Fruit fly (Drosophila melanogaster) whole organism, pupa: ENCODE measurements around the gene NT1.
A peak's percentile ranks its signal among the peaks of the same experiment; 100 is the strongest.

Experiments
- CG10348 ChIP-seq: fragments of 200-800 bp; sonication (Bioruptor generic); IDR thresholded peaks from 2 replicates; pipeline ENCODE4 v1.3.6; 2022; ENCODE audit warnings: missing biosample characterization, missing genetic modification characterization
- CG12605 ChIP-seq: fragments of 200-800 bp; sonication (Bioruptor generic); IDR thresholded peaks from 2 replicates; pipeline ENCODE4 v1.3.6; 2022; ENCODE audit warnings: missing biosample characterization, missing genetic modification characterization
- CG13204 ChIP-seq: fragments of 200-800 bp; sonication (Bioruptor generic); optimal IDR thresholded peaks from 2 replicates; lab custom pipeline; 2018; ENCODE audit warnings: missing biosample characterization, mild to moderate bottlenecking, missing genetic modification characterization, moderate library complexity
- CG14655 ChIP-seq: fragments of 200-800 bp; sonication (Bioruptor generic); optimal IDR thresholded peaks from 3 replicates; lab custom pipeline; 2017; ENCODE audit warnings: mild to moderate bottlenecking, missing biosample characterization, missing genetic modification reagents, missing genetic modification characterization
- CG15710 ChIP-seq: fragments of 200-800 bp; sonication (Bioruptor generic); optimal IDR thresholded peaks from 2 replicates; lab custom pipeline; 2018; ENCODE audit warnings: missing biosample characterization, mild to moderate bottlenecking, missing genetic modification characterization, moderate library complexity
- CG17806 ChIP-seq: fragments of 200-800 bp; sonication (Bioruptor generic); optimal IDR thresholded peaks from 2 replicates; lab custom pipeline; 2018; ENCODE audit warnings: missing biosample characterization, mild to moderate bottlenecking, missing genetic modification characterization, moderate library complexity
- CG32121 ChIP-seq: fragments of 200-800 bp; sonication (Bioruptor generic); IDR thresholded peaks from 2 replicates; pipeline ENCODE4 v1.3.6; 2022; ENCODE audit warnings: missing biosample characterization, missing genetic modification characterization
- CG34367 ChIP-seq: fragments of 200-800 bp; sonication (Bioruptor generic); optimal IDR thresholded peaks from 2 replicates; lab custom pipeline; 2018; ENCODE audit warnings: missing biosample characterization, mild to moderate bottlenecking, missing genetic modification characterization
- CG4496 ChIP-seq: fragments of 200-800 bp; sonication (Bioruptor generic); IDR thresholded peaks from 3 replicates; pipeline ENCODE4 v1.3.6; 2022; ENCODE audit warnings: missing biosample characterization, missing genetic modification characterization
- CG8159 ChIP-seq: fragments of 200-800 bp; sonication (Bioruptor generic); optimal IDR thresholded peaks from 3 replicates; lab custom pipeline; 2018; ENCODE audit warnings: missing biosample characterization, mild to moderate bottlenecking, missing genetic modification characterization, moderate library complexity
- CG8301 ChIP-seq: fragments of 200-800 bp; sonication (Bioruptor generic); optimal IDR thresholded peaks from 2 replicates; lab custom pipeline; 2018; ENCODE audit warnings: missing biosample characterization, mild to moderate bottlenecking, missing genetic modification characterization
- CG9948 ChIP-seq: fragments of 200-800 bp; sonication (Bioruptor generic); optimal IDR thresholded peaks from 2 replicates; lab custom pipeline; 2018; ENCODE audit warnings: missing biosample characterization, mild to moderate bottlenecking, missing genetic modification characterization, moderate library complexity
- D1 ChIP-seq: fragments of 200-800 bp; sonication (Bioruptor generic); optimal IDR thresholded peaks from 2 replicates; lab custom pipeline; 2018; ENCODE audit warnings: missing biosample characterization, mild to moderate bottlenecking, missing genetic modification characterization, moderate library complexity
- EcR ChIP-seq: fragments of 200-800 bp; sonication (Bioruptor generic); optimal IDR thresholded peaks from 3 replicates; lab custom pipeline; 2019; ENCODE audit warnings: missing biosample characterization, missing genetic modification characterization, mild to moderate bottlenecking, moderate library complexity, missing genetic modification reagents
- Ets98B ChIP-seq: fragments of 200-800 bp; sonication (Bioruptor generic); IDR thresholded peaks from 2 replicates; pipeline ENCODE4 v1.3.6; 2022; ENCODE audit warnings: missing biosample characterization, missing genetic modification characterization
- Pif1A ChIP-seq: fragments of 200-800 bp; sonication (Bioruptor generic); optimal IDR thresholded peaks from 3 replicates; lab custom pipeline; 2016; ENCODE audit warnings: missing biosample characterization, missing genetic modification characterization
- Pif1B ChIP-seq: fragments of 200-800 bp; sonication (Bioruptor generic); optimal IDR thresholded peaks from 3 replicates; lab custom pipeline; 2016; ENCODE audit warnings: missing biosample characterization, missing genetic modification characterization
- Snoo ChIP-seq: fragments of 200-800 bp; sonication (Bioruptor generic); optimal IDR thresholded peaks from 3 replicates; lab custom pipeline; 2017; ENCODE audit warnings: missing biosample characterization, mild to moderate bottlenecking, missing genetic modification characterization, inconsistent platforms
- fd96Ca ChIP-seq: fragments of 200-800 bp; sonication (Bioruptor generic); IDR thresholded peaks from 3 replicates; pipeline ENCODE4 v1.3.6; 2022; ENCODE audit warnings: missing biosample characterization, missing genetic modification characterization
- gl ChIP-seq: fragments of 200-800 bp; sonication (Bioruptor generic); optimal IDR thresholded peaks from 2 replicates; lab custom pipeline; 2018; ENCODE audit warnings: missing biosample characterization, mild to moderate bottlenecking, missing genetic modification characterization
- rn ChIP-seq: fragments of 200-800 bp; sonication (Bioruptor generic); IDR thresholded peaks from 2 replicates; pipeline ENCODE4 v1.3.6; 2022; ENCODE audit warnings: missing biosample characterization, missing genetic modification characterization

NT1 gene

dm6 chr3L:4532841-4533619, 24.8 kb upstream of the NT1 start, which contains the start of gene CG11353:
TSS of gene CG11353 (plus strand) at chr3L:4533170.
- no peak for TF ChIP-seq CG14655
- TF ChIP-seq fd96Ca = no peak
- no peak for TF ChIP-seq gl (tag; lab: Kevin White, UChicago)
- no peak for TF ChIP-seq CG8301 (tag; lab: Kevin White, UChicago)
- TF ChIP-seq Pif1A (GFP tag; lab: Kevin White, UChicago) = no peak
- TF ChIP-seq rn (GFP tag; lab: Robert Waterston, UW) = no peak
- no peak for TF ChIP-seq D1 (tag; lab: Kevin White, UChicago)
- TF ChIP-seq EcR (GFP tag; lab: Kevin White, UChicago) = no peak
- no peak for TF ChIP-seq CG17806 (tag; lab: Kevin White, UChicago)
- TF ChIP-seq CG15710 (tag; lab: Kevin White, UChicago) = no peak
- no peak for TF ChIP-seq CG8159 (tag; lab: Kevin White, UChicago)
- no peak for TF ChIP-seq CG10348 (GFP tag; lab: Robert Waterston, UW)
- no peak for TF ChIP-seq CG4496 (GFP tag; lab: Robert Waterston, UW)
- TF ChIP-seq, all 21 proteins: peak for 0

dm6 chr3L:4531941-4532478, 23.8 kb upstream of the NT1 start, which contains the start of gene Tie:
TSS of gene Tie (minus strand) at chr3L:4532145.
- TF ChIP-seq CG17806 (tag; lab: Kevin White, UChicago) = no peak
- no peak for TF ChIP-seq CG32121 (GFP tag; lab: Robert Waterston, UW)
- TF ChIP-seq CG34367 (tag; lab: Kevin White, UChicago) = no peak
- no peak for TF ChIP-seq CG8159 (tag; lab: Kevin White, UChicago)
- peak; percentile 51; the same call in 2 of the 3 replicates for TF ChIP-seq CG4496 (GFP tag; lab: Robert Waterston, UW)
- no peak for TF ChIP-seq Pif1B (GFP tag; lab: Kevin White, UChicago)
- TF ChIP-seq Ets98B (GFP tag; lab: Robert Waterston, UW) = peak; percentile 43; the same call in 1 of the 2 replicates
- no peak for TF ChIP-seq D1 (tag; lab: Kevin White, UChicago)
- TF ChIP-seq fd96Ca = no peak
- no peak for TF ChIP-seq Snoo (tag; lab: Kevin White, UChicago)
- TF ChIP-seq Pif1A (GFP tag; lab: Kevin White, UChicago) = no peak
- no peak for TF ChIP-seq CG9948 (tag; lab: Kevin White, UChicago)
- TF ChIP-seq CG12605 (GFP tag; lab: Robert Waterston, UW) = peak; percentile 34; the same call in 1 of the 2 replicates
- TF ChIP-seq EcR (GFP tag; lab: Kevin White, UChicago) = peak; percentile 31

- TF ChIP-seq CG9948 (tag; lab: Kevin White, UChicago) = no peak
- no peak for TF ChIP-seq Pif1B (GFP tag; lab: Kevin White, UChicago)
- TF ChIP-seq D1 (tag; lab: Kevin White, UChicago) = no peak
- TF ChIP-seq CG15710 (tag; lab: Kevin White, UChicago) = no peak
- no peak for TF ChIP-seq EcR (GFP tag; lab: Kevin White, UChicago)
- no peak for TF ChIP-seq CG10348 (GFP tag; lab: Robert Waterston, UW)
- no peak for TF ChIP-seq CG34367 (tag; lab: Kevin White, UChicago)
- TF ChIP-seq CG13204 (GFP tag; lab: Kevin White, UChicago) = no peak
- TF ChIP-seq CG4496 (GFP tag; lab: Robert Waterston, UW) = no peak
- no peak for TF ChIP-seq CG14655
- no peak for TF ChIP-seq CG8159 (tag; lab: Kevin White, UChicago)
- TF ChIP-seq CG32121 (GFP tag; lab: Robert Waterston, UW) = no peak
- no peak for TF ChIP-seq Pif1A (GFP tag; lab: Kevin White, UChicago)
- no peak for TF ChIP-seq Snoo (tag; lab: Kevin White, UChicago)
- TF ChIP-seq Ets98B (GFP tag; lab: Robert Waterston, UW) = no peak
- no peak for TF ChIP-seq gl (tag; lab: Kevin White, UChicago)
These were observed 13.6 kb upstream of the NT1 start for dm6 chr3L:4521809-4522208.

DNA sequence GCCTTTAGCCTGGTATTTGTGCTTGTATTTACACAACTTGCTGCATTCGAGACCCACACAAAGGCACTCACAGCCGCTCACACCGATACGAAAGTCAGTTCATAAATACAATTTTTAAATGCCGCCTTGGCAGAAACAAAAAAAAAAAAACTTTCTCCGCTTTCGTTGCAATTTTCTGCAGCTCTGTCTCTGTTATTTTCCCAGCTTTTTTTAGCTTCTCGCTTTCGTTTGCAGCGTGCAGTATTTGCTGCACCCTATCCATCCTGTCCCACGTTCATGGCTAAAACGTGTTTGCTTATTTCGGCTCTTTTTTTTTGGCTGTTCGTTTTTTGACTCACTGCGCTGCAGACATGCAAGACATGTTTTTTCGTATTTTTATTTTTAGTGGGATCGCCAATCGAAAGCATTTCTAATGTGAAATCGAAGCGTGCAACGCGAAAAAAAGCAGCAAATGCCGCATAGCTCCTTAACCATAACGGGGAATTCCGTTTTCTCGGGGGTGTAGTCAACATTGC, 11.2 kb upstream of the NT1 start:
- TF ChIP-seq CG4496 (GFP tag; lab: Robert Waterston, UW) (0 out of 3 replicates have a peak, but pooled peaks have one; percentile 39), CG32121 (GFP tag; lab: Robert Waterston, UW) (no peak)
- TF ChIP-seq, all 21 proteins: peak for 1

dm6 chr3L:4516378-4516777, 8.1 kb upstream of the NT1 start:
- TF ChIP-seq CG15710 (tag; lab: Kevin White, UChicago) (no peak), D1 (tag; lab: Kevin White, UChicago) (no peak), CG32121 (GFP tag; lab: Robert Waterston, UW) (no peak), Pif1B (GFP tag; lab: Kevin White, UChicago) (no peak), CG12605 (GFP tag; lab: Robert Waterston, UW) (no peak), fd96Ca (peak; percentile 19; the same call in 1 of the 3 replicates), CG8159 (tag; lab: Kevin White, UChicago) (no peak), CG8301 (tag; lab: Kevin White, UChicago) (no peak), EcR (GFP tag; lab: Kevin White, UChicago) (no peak), Snoo (tag; lab: Kevin White, UChicago) (no peak), gl (tag; lab: Kevin White, UChicago) (no peak), Ets98B (GFP tag; lab: Robert Waterston, UW) (peak; percentile 39), CG14655 (no peak), Pif1A (GFP tag; lab: Kevin White, UChicago) (no peak), CG4496 (GFP tag; lab: Robert Waterston, UW) (no peak)
